Fruit fly (Drosophila melanogaster) whole organism, adult: Measurements from ENCODE around the gene elfless.

Source experiments
- CG11617 ChIP-seq: fragments of 200-800 bp; sonication (Bioruptor generic); optimal IDR thresholded peaks from 2 replicates; lab custom pipeline; 2017; ENCODE audit warnings: mild to moderate bottlenecking, missing biosample characterization, missing genetic modification reagents, missing genetic modification characterization
- CG12768 ChIP-seq: fragments of 200-800 bp; sonication (Bioruptor generic); optimal IDR thresholded peaks from 2 replicates; lab custom pipeline; 2017; ENCODE audit warnings: missing biosample characterization, missing genetic modification characterization, mild to moderate bottlenecking, moderate library complexity, missing genetic modification reagents
- CG14711 ChIP-seq: fragments of 200-800 bp; sonication (Bioruptor generic); optimal IDR thresholded peaks from 2 replicates; lab custom pipeline; 2018; ENCODE audit warnings: missing biosample characterization, mild to moderate bottlenecking, missing genetic modification characterization, moderate library complexity
- CG1620 ChIP-seq: fragments of 200-800 bp; sonication (Bioruptor generic); optimal IDR thresholded peaks from 2 replicates; lab custom pipeline; 2016; ENCODE audit warnings: missing biosample characterization, missing genetic modification characterization
- CG33017 ChIP-seq: fragments of 200-800 bp; sonication (Bioruptor generic); optimal IDR thresholded peaks from 2 replicates; lab custom pipeline; 2018; ENCODE audit warnings: missing biosample characterization, mild to moderate bottlenecking, missing genetic modification characterization, moderate library complexity
- CG5204 ChIP-seq: fragments of 200-800 bp; sonication (Bioruptor generic); optimal IDR thresholded peaks from 2 replicates; lab custom pipeline; 2016; ENCODE audit warnings: missing biosample characterization, missing genetic modification characterization
- CG7045 ChIP-seq: fragments of 200-800 bp; sonication (Bioruptor generic); optimal IDR thresholded peaks from 2 replicates; lab custom pipeline; 2017; ENCODE audit warnings: missing biosample characterization, mild to moderate bottlenecking, missing genetic modification characterization
- CG7101 ChIP-seq: fragments of 200-800 bp; sonication (Bioruptor generic); optimal IDR thresholded peaks from 2 replicates; lab custom pipeline; 2018; ENCODE audit warnings: missing biosample characterization, mild to moderate bottlenecking, missing genetic modification characterization, moderate library complexity
- Clk ChIP-seq: fragments of 200-800 bp; sonication (Bioruptor generic); optimal IDR thresholded peaks from 2 replicates; lab custom pipeline; 2017; ENCODE audit warnings: missing biosample characterization, missing genetic modification characterization
- Crg-1 ChIP-seq: fragments of 200-800 bp; sonication (Bioruptor generic); optimal IDR thresholded peaks from 2 replicates; lab custom pipeline; 2016; ENCODE audit warnings: missing biosample characterization, missing genetic modification characterization
- Hr96 ChIP-seq: fragments of 200-800 bp; sonication (Bioruptor generic); optimal IDR thresholded peaks from 2 replicates; lab custom pipeline; 2016; ENCODE audit warnings: missing biosample characterization, missing genetic modification characterization
- Mnt ChIP-seq: fragments of 200-800 bp; sonication (Bioruptor generic); optimal IDR thresholded peaks from 2 replicates; lab custom pipeline; 2016; ENCODE audit warnings: missing biosample characterization, mild to moderate bottlenecking, missing genetic modification characterization
- bab1 ChIP-seq: fragments of 200-800 bp; sonication (Bioruptor generic); optimal IDR thresholded peaks from 3 replicates; lab custom pipeline; 2019; ENCODE audit warnings: missing biosample characterization, mild to moderate bottlenecking, missing genetic modification characterization, moderate library complexity
- cic ChIP-seq: fragments of 200-800 bp; sonication (Bioruptor generic); optimal IDR thresholded peaks from 2 replicates; lab custom pipeline; 2017; ENCODE audit warnings: missing biosample characterization, mild to moderate bottlenecking, missing genetic modification characterization, moderate library complexity
- cnc ChIP-seq, 2 experiments: fragments of >200 bp; optimal IDR thresholded peaks; 2 replicates each; lab custom pipeline; 2017
- kay ChIP-seq: fragments of 200-800 bp; sonication (Bioruptor generic); peaks from one replicate; lab custom pipeline; 2016; ENCODE audit warnings: missing biosample characterization, missing genetic modification characterization, borderline replicate concordance
- ovo ChIP-seq: fragments of 200-800 bp; sonication (Bioruptor generic); optimal IDR thresholded peaks from 2 replicates; lab custom pipeline; 2016; ENCODE audit warnings: missing biosample characterization, missing genetic modification characterization
- pad ChIP-seq: fragments of 200-800 bp; sonication (Bioruptor generic); optimal IDR thresholded peaks from 3 replicates; lab custom pipeline; 2017; ENCODE audit warnings: missing biosample characterization, missing genetic modification characterization, mild to moderate bottlenecking, moderate library complexity, missing genetic modification reagents
- tj ChIP-seq: fragments of 200-800 bp; sonication (Bioruptor generic); optimal IDR thresholded peaks from 3 replicates; lab custom pipeline; 2017; ENCODE audit warnings: missing biosample characterization, mild to moderate bottlenecking, missing genetic modification characterization, moderate library complexity
- toe ChIP-seq: fragments of 200-800 bp; sonication (Bioruptor generic); optimal IDR thresholded peaks from 2 replicates; lab custom pipeline; 2016; ENCODE audit warnings: missing biosample characterization, missing genetic modification characterization

The elfless gene

dm6 chr2L:18006327-18006726 is 4.9 kb downstream of the elfless start, which contains the start of gene CG5693:
Gene CG5693 (plus strand): TSS chr2L:18006627.
- no peak for TF ChIP-seq Mnt
- TF ChIP-seq CG5204 (GFP tag; lab: Kevin White, UChicago): no peak
- no peak for TF ChIP-seq bab1 (GFP tag; lab: Kevin White, UChicago)
- TF ChIP-seq Crg-1: no peak
- no peak for TF ChIP-seq toe (GFP tag; lab: Kevin White, UChicago)
- TF ChIP-seq CG11617 (GFP tag; lab: Kevin White, UChicago): no peak
- no peak for TF ChIP-seq kay (GFP tag; lab: Kevin White, UChicago)
- TF ChIP-seq tj: no peak

dm6 chr2L:18005481-18005880 is 5.8 kb downstream of the elfless start:
- TF ChIP-seq CG14711 (tag; lab: Kevin White, UChicago) (no peak), ovo (GFP tag; lab: Kevin White, UChicago) (no peak), CG5204 (GFP tag; lab: Kevin White, UChicago) (no peak), toe (GFP tag; lab: Kevin White, UChicago) (no peak)

- TF ChIP-seq CG11617 (GFP tag; lab: Kevin White, UChicago) (no peak), CG33017 (tag; lab: Kevin White, UChicago) (no peak), CG7101 (no peak), CG12768 (no peak), kay (GFP tag; lab: Kevin White, UChicago) (no peak), Hr96 (GFP tag; lab: Kevin White, UChicago) (no peak), pad (no peak), cnc (optimal IDR thresholded peaks at IDR 0.05; lab: Kevin White, UChicago) (no peak), CG1620 (no peak), CG5204 (GFP tag; lab: Kevin White, UChicago) (no peak)
These were observed 8.0 kb downstream of the elfless start for dm6 chr2L:18003028-18003836.

dm6 chr2L:18002149-18002548 is 9.1 kb downstream of the elfless start:
- TF ChIP-seq kay (GFP tag; lab: Kevin White, UChicago) (no peak), toe (GFP tag; lab: Kevin White, UChicago) (no peak), CG33017 (tag; lab: Kevin White, UChicago) (no peak), Hr96 (GFP tag; lab: Kevin White, UChicago) (no peak), Clk (GFP tag; lab: Kevin White, UChicago) (no peak), tj (no peak), CG1620 (no peak), cnc (optimal IDR thresholded peaks at IDR 0.05; lab: Kevin White, UChicago) (no peak), CG14711 (tag; lab: Kevin White, UChicago) (no peak), CG5204 (GFP tag; lab: Kevin White, UChicago) (no peak), Crg-1 (no peak), CG11617 (GFP tag; lab: Kevin White, UChicago) (no peak), CG7045 (GFP tag; lab: Kevin White, UChicago) (no peak), ovo (GFP tag; lab: Kevin White, UChicago) (no peak)

dm6 chr2L:17990771-17991170 is 20.5 kb downstream of the elfless start:
- TF ChIP-seq Mnt: no peak
- no peak for TF ChIP-seq CG11617 (GFP tag; lab: Kevin White, UChicago)
- no peak for TF ChIP-seq pad
- no peak for TF ChIP-seq cnc (optimal IDR thresholded peaks at IDR 0.05; lab: Kevin White, UChicago)
- no peak for TF ChIP-seq CG5204 (GFP tag; lab: Kevin White, UChicago)
- TF ChIP-seq kay (GFP tag; lab: Kevin White, UChicago): no peak
- TF ChIP-seq Crg-1: no peak
- no peak for TF ChIP-seq CG1620
- no peak for TF ChIP-seq CG7045 (GFP tag; lab: Kevin White, UChicago)
- TF ChIP-seq Clk (GFP tag; lab: Kevin White, UChicago): no peak
- no peak for TF ChIP-seq cic (GFP tag; lab: Kevin White, UChicago)

- TF ChIP-seq Crg-1: no peak
- TF ChIP-seq CG33017 (tag; lab: Kevin White, UChicago): no peak
- no peak for TF ChIP-seq CG7045 (GFP tag; lab: Kevin White, UChicago)
- no peak for TF ChIP-seq kay (GFP tag; lab: Kevin White, UChicago)
- no peak for TF ChIP-seq CG11617 (GFP tag; lab: Kevin White, UChicago)
- TF ChIP-seq CG7101: no peak
- no peak for TF ChIP-seq Clk (GFP tag; lab: Kevin White, UChicago)
- TF ChIP-seq CG1620: no peak
- TF ChIP-seq toe (GFP tag; lab: Kevin White, UChicago): no peak
- no peak for TF ChIP-seq cnc (optimal IDR thresholded peaks at IDR 0.05; lab: Kevin White, UChicago)
- no peak for TF ChIP-seq CG14711 (tag; lab: Kevin White, UChicago)
- no peak for TF ChIP-seq CG5204 (GFP tag; lab: Kevin White, UChicago)
- TF ChIP-seq tj: no peak
- TF ChIP-seq CG12768: no peak
- no peak for TF ChIP-seq ovo (GFP tag; lab: Kevin White, UChicago)
These were observed 21.2 kb downstream of the elfless start, which contains the start of gene Prosbeta5R2 for dm6 chr2L:17990118-17990517. Gene Prosbeta5R2 (plus strand): TSS chr2L:17990418.

dm6 chr2L:17988955-17989354 is 22.3 kb downstream of the elfless start:
- no peak for TF ChIP-seq cic (GFP tag; lab: Kevin White, UChicago)
- TF ChIP-seq CG1620: no peak
- TF ChIP-seq Mnt: no peak
- TF ChIP-seq Crg-1: no peak
- TF ChIP-seq Hr96 (GFP tag; lab: Kevin White, UChicago): no peak
- no peak for TF ChIP-seq CG7045 (GFP tag; lab: Kevin White, UChicago)
